Worm (Caenorhabditis elegans) whole organism, L4 larva: ENCODE measurements around the gene C54D10.13.

Experiments used
- F26F4.8 ChIP-seq: fragments of 200-800 bp; sonication (Bioruptor generic); conservative IDR thresholded peaks from 2 replicates; pipeline ENCODE4 v1.3.6; 2022; ENCODE audit warnings: missing genetic modification characterization, missing compliant biosample characterization
- F37D6.2 ChIP-seq: sonication (generic microtip); optimal IDR thresholded peaks from 2 replicates; lab custom pipeline; 2016; ENCODE audit warnings: mild to moderate bottlenecking, missing genetic modification characterization, missing compliant biosample characterization
- aha-1 ChIP-seq: fragments of 150-350 bp; peaks from one replicate; lab custom pipeline; 2014; ENCODE audit warnings: missing biosample characterization, missing genetic modification characterization
- aly-2 ChIP-seq: sonication (generic microtip); optimal IDR thresholded peaks from 2 replicates; lab custom pipeline; 2018; ENCODE audit warnings: missing biosample characterization, missing genetic modification characterization
- arid-1 ChIP-seq: fragments of 200-800 bp; sonication (Bioruptor generic); conservative IDR thresholded peaks from 2 replicates; pipeline ENCODE4 v1.3.6; 2022; ENCODE audit warnings: missing genetic modification reagents, missing genetic modification characterization, missing compliant biosample characterization
- ceh-44 ChIP-seq: fragments of 200-800 bp; sonication (Bioruptor generic); IDR thresholded peaks from 2 replicates; pipeline ENCODE4 v1.3.6; 2022; ENCODE audit warnings: missing genetic modification reagents, missing genetic modification characterization, missing compliant biosample characterization
- ces-1 ChIP-seq: fragments of 150-350 bp; sonication (generic microtip); optimal IDR thresholded peaks from 4 replicates; lab custom pipeline; 2014; ENCODE audit warnings: missing biosample characterization, missing genetic modification reagents, missing genetic modification characterization
- daf-16 ChIP-seq, 3 experiments: sonication (generic microtip); optimal IDR thresholded peaks; 2 replicates each; lab custom pipeline; 2016 to 2017; ENCODE audit warnings: missing genetic modification characterization in 3 of 3, missing genetic modification reagents in 3 of 3, mild to moderate bottlenecking in 2 of 3, missing compliant biosample characterization in 2 of 3, missing biosample characterization in 1 of 3, moderate library complexity in 1 of 3
- dmd-8 ChIP-seq: fragments of 200-800 bp; sonication (Bioruptor generic); IDR thresholded peaks from 2 replicates; pipeline ENCODE4 v1.3.6; 2022; ENCODE audit warnings: missing genetic modification characterization, missing compliant biosample characterization
- dmd-9 ChIP-seq: fragments of 200-800 bp; sonication (Bioruptor generic); IDR thresholded peaks from 2 replicates; pipeline ENCODE4 v1.3.6; 2022; ENCODE audit warnings: missing genetic modification reagents, missing genetic modification characterization, missing compliant biosample characterization
- dpl-1 ChIP-seq: fragments of 150-350 bp; optimal IDR thresholded peaks from 2 replicates; lab custom pipeline; 2014; ENCODE audit warnings: missing biosample characterization, missing genetic modification reagents, missing genetic modification characterization
- dve-1 ChIP-seq: sonication (generic microtip); optimal IDR thresholded peaks from 2 replicates; lab custom pipeline; 2017; ENCODE audit warnings: antibody characterized with exemption, mild to moderate bottlenecking, missing genetic modification characterization, missing compliant biosample characterization; ENCODE audit not compliant: insufficient read depth
- fkh-10 ChIP-seq: fragments of 150-350 bp; optimal IDR thresholded peaks from 2 replicates; lab custom pipeline; 2014; ENCODE audit warnings: missing biosample characterization, missing genetic modification reagents, missing genetic modification characterization
- gei-8 ChIP-seq: fragments of 200-800 bp; sonication (Bioruptor generic); optimal IDR thresholded peaks from 2 replicates; lab custom pipeline; 2018; ENCODE audit warnings: mild to moderate bottlenecking, missing genetic modification characterization, missing compliant biosample characterization
- jun-1 ChIP-seq: fragments of 150-350 bp; optimal IDR thresholded peaks from 2 replicates; lab custom pipeline; 2014; ENCODE audit warnings: missing biosample characterization, missing genetic modification reagents, missing genetic modification characterization
- lim-7 ChIP-seq: fragments of 200-800 bp; sonication (Bioruptor generic); IDR thresholded peaks from 2 replicates; pipeline ENCODE4 v1.3.6; 2022; ENCODE audit warnings: missing genetic modification characterization, missing compliant biosample characterization
- mxl-3 ChIP-seq: fragments of 200-800 bp; sonication (Bioruptor generic); optimal IDR thresholded peaks from 2 replicates; lab custom pipeline; 2018; ENCODE audit warnings: mild to moderate bottlenecking, missing genetic modification characterization, missing compliant biosample characterization
- nhr-10 ChIP-seq: fragments of 150-350 bp; optimal IDR thresholded peaks from 2 replicates; lab custom pipeline; 2014; ENCODE audit warnings: missing biosample characterization, missing genetic modification characterization
- nhr-11 ChIP-seq: fragments of 150-350 bp; optimal IDR thresholded peaks from 2 replicates; lab custom pipeline; 2014; ENCODE audit warnings: missing biosample characterization, missing genetic modification characterization
- nhr-48 ChIP-seq: sonication (generic microtip); optimal IDR thresholded peaks from 2 replicates; lab custom pipeline; 2016; ENCODE audit warnings: mild to moderate bottlenecking, missing genetic modification characterization, missing compliant biosample characterization
- nhr-77 ChIP-seq: fragments of 150-350 bp; optimal IDR thresholded peaks from 2 replicates; lab custom pipeline; 2014; ENCODE audit warnings: missing biosample characterization, missing genetic modification characterization
- pha-4 ChIP-seq, 2 experiments: fragments of 150-350 bp in 1 of 2; fragments of 200-800 bp in 1 of 2; sonication (Bioruptor generic) in 1 of 2; IDR thresholded peaks in 1 of 2; optimal IDR thresholded peaks in 1 of 2; 2 replicates each; pipeline versions ENCODE4 v1.3.6 to Lab custom; 2014 to 2022; ENCODE audit warnings: missing genetic modification characterization in 2 of 2, missing genetic modification reagents in 2 of 2, missing biosample characterization in 1 of 2, missing compliant biosample characterization in 1 of 2
- php-3 ChIP-seq: fragments of 200-800 bp; sonication (Bioruptor generic); IDR thresholded peaks from 2 replicates; pipeline ENCODE4 v1.3.6; 2022; ENCODE audit warnings: missing genetic modification reagents, missing genetic modification characterization, missing compliant biosample characterization
- sdz-12 ChIP-seq: fragments of 200-800 bp; sonication (Bioruptor generic); optimal IDR thresholded peaks from 2 replicates; lab custom pipeline; 2018; ENCODE audit warnings: mild to moderate bottlenecking, missing genetic modification characterization, missing compliant biosample characterization
- spr-3 ChIP-seq: fragments of 200-800 bp; sonication (Bioruptor generic); optimal IDR thresholded peaks from 2 replicates; lab custom pipeline; 2018; ENCODE audit warnings: mild to moderate bottlenecking, missing genetic modification characterization, missing compliant biosample characterization
- tag-97 ChIP-seq: fragments of 200-800 bp; sonication (Bioruptor generic); IDR thresholded peaks from 2 replicates; pipeline ENCODE4 v1.3.6; 2022; ENCODE audit warnings: missing genetic modification characterization, missing compliant biosample characterization
- unc-62 ChIP-seq, 3 experiments: fragments of 150-350 bp in 1 of 3; sonication (generic microtip); optimal IDR thresholded peaks in 2 of 3; peaks in 1 of 3; 1 replicate in 1 of 3; 2 replicates in 2 of 3; lab custom pipeline; 2014 to 2017; ENCODE audit warnings: missing biosample characterization in 3 of 3, missing genetic modification characterization in 3 of 3, missing genetic modification reagents in 3 of 3, missing genotype in 1 of 3
- vab-7 ChIP-seq: fragments of 200-800 bp; sonication (Bioruptor generic); IDR thresholded peaks from 2 replicates; pipeline ENCODE4 v1.3.6; 2022; ENCODE audit warnings: missing genetic modification reagents, missing genetic modification characterization, missing compliant biosample characterization
- zag-1 ChIP-seq: fragments of 150-350 bp; optimal IDR thresholded peaks from 2 replicates; lab custom pipeline; 2014; ENCODE audit warnings: missing biosample characterization, missing genetic modification characterization
- zfp-2 ChIP-seq: sonication (generic microtip); optimal IDR thresholded peaks from 2 replicates; lab custom pipeline; 2016; ENCODE audit warnings: mild to moderate bottlenecking, missing genetic modification characterization, missing compliant biosample characterization
- zfp-3 ChIP-seq: fragments of 200-800 bp; sonication (Bioruptor generic); conservative IDR thresholded peaks from 2 replicates; pipeline ENCODE4 v1.3.6; 2022; ENCODE audit warnings: missing genetic modification reagents, missing genetic modification characterization, missing compliant biosample characterization

The C54D10.13 gene

DNA sequence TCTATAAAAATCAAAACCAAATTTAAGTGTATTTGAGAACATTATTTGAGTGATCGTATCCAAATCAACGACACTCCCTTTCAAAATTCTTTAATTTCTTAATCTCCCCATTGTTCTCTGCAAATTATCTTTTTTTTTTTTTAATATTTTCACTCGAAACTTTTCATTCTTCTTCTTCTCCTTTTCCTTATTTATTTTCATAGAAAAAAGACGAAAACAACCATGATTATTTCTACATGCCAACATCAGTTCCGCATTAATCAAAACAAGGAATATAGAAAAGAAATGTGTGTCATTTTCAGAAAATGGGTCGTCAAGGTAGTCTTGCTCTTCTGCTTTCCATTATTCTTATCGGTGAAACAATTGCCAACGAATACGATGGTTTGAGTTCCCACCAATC is 34.5 kb downstream of the C54D10.13 start, which contains the start of gene K01D12.5:
Gene K01D12.5, plus strand, starts transcription at position 301 of the 400 bp plus-strand sequence.
- TF ChIP-seq zfp-3 (GFP tag; lab: Robert Waterston, UW) (no peak), aha-1 (tag; lab: Kevin White, UChicago) (no peak), F37D6.2 (no peak), ces-1 (GFP tag; lab: Kevin White, UChicago) (no peak), F26F4.8 (no peak), arid-1 (no peak), lim-7 (no peak), dmd-8 (no peak), aly-2 (tag; lab: Kevin White, UChicago) (no peak), nhr-48 (tag; lab: Kevin White, UChicago) (no peak), php-3 (GFP tag; lab: Robert Waterston, UW) (no peak), nhr-77 (no peak), zag-1 (tag; lab: Kevin White, UChicago) (no peak), dpl-1 (GFP tag; lab: Kevin White, UChicago) (no peak), pha-4 (GFP tag; IDR thresholded peaks at IDR 0.05; lab: Robert Waterston, UW) (no peak), pha-4 (tag; optimal IDR thresholded peaks at IDR 0.05; lab: Kevin White, UChicago) (no peak), dmd-9 (GFP tag; lab: Robert Waterston, UW) (no peak), sdz-12 (GFP tag; lab: Kevin White, UChicago) (no peak), fkh-10 (GFP tag; lab: Kevin White, UChicago) (no peak), spr-3 (GFP tag; lab: Kevin White, UChicago) (no peak)

DNA sequence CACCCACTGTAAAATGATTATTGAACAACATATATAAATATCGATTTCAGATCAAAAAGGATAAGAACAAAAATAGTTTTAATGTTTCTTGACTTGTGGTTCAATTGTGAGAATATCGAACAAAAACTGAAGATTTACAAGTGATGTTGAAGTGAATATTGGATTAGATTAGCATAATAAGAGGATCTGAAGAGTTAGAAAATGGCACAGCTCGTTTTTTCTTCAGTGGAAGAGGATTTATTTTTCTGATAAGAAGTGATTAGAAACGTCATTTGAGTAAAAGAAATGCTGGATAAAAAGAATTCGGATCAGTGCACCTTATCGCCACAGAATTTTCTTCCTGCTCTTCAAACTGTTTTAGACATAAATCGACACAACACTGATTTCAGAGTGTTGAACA is 36.4 kb downstream of the C54D10.13 start, which contains the start of gene twk-14:
Gene twk-14, minus strand, starts transcription at position 8 of the 400 bp plus-strand sequence.
- TF ChIP-seq mxl-3 (GFP tag; lab: Kevin White, UChicago) (no peak), unc-62 (GFP tag; optimal IDR thresholded peaks at IDR 0.05 in 1 of 2; lab: Kevin White, UChicago) (peak in 1 of 2 experiments; percentile 25), unc-62 (tag; optimal IDR thresholded peaks at IDR 0.05; lab: Kevin White, UChicago) (no peak)
- TF ChIP-seq, all 104 proteins: peak for 1

DNA sequence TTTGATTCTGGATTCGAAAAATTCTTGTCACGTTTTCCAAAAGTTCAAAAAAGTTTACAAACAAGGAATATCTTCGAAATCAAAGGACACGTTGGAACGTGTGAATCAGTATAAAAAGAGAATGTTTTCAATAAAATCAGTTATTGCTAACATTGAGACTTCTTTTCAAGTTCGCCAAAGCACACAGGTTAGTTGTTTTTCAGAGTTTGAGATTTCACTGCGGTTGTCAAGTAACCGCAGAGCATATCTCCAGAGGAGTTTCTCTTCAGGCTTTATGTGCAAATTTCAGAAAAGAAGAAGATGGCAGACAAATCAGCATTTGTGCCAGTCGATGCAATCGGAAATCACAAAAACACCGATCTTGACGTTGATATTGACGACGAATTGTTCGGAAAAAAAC is 45.9 kb downstream of the C54D10.13 start, which contains the start of gene K01D12.15:
Gene K01D12.15, plus strand, starts transcription at position 301 of the 400 bp plus-strand sequence.
- no peak for TF ChIP-seq daf-16 (GFP tag; optimal IDR thresholded peaks at IDR 0.05; lab: Kevin White, UChicago)
- TF ChIP-seq daf-16 (tag; optimal IDR thresholded peaks at IDR 0.05; lab: Kevin White, UChicago) = no peak
- no peak for TF ChIP-seq dve-1 (tag; lab: Kevin White, UChicago)
- TF ChIP-seq jun-1 (tag; lab: Kevin White, UChicago) = no peak
- no peak for TF ChIP-seq nhr-11 (tag; lab: Kevin White, UChicago)
- TF ChIP-seq tag-97 (GFP tag; lab: Robert Waterston, UW) = no peak
- no peak for TF ChIP-seq vab-7
- no peak for TF ChIP-seq nhr-10 (tag; lab: Kevin White, UChicago)
- no peak for TF ChIP-seq F26F4.8
- TF ChIP-seq sdz-12 (GFP tag; lab: Kevin White, UChicago) = no peak
- TF ChIP-seq gei-8 = no peak
- TF ChIP-seq aha-1 (tag; lab: Kevin White, UChicago) = no peak
- TF ChIP-seq ces-1 (GFP tag; lab: Kevin White, UChicago) = no peak
- no peak for TF ChIP-seq ceh-44 (GFP tag; lab: Robert Waterston, UW)
- TF ChIP-seq zfp-2 (tag; lab: Kevin White, UChicago) = no peak
- TF ChIP-seq pha-4 (GFP tag; IDR thresholded peaks at IDR 0.05; lab: Robert Waterston, UW) = no peak
- no peak for TF ChIP-seq pha-4 (tag; optimal IDR thresholded peaks at IDR 0.05; lab: Kevin White, UChicago)
